Fruit fly (Drosophila melanogaster): ENCODE data around the gene mei-P26.

mei-P26 gene

DNA sequence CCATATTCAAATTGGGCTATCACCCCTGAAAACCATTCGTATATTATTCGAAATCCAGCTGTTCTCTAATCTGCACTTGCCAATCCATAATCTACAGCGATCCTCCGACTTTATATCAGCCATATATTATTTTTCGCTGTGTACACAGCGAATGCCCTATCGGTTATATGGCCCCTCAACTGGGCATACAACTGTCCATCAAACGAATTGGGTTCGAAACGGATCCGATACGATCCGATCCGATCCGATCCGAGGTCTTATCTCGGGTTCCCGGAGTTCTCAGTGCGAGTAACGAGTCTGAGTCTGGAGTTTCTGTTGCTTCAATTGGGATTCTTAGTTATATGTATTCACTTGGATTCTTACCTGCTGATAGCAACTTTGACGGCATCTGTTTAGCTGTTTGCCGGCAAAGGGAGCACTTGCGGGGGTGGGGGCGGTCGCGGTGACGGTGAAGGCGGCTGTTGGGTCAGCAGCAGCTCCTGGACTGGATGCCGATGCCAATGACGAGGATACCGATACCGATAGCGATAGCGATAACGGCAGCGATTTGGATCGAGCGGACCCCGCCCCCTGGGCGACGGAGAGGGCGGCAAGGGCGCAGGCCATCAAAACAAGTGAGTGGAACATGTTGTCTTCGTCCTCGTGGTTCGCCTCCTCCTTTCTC, 29.3 kb upstream of the mei-P26 start:
- TF ChIP-seq CG5204 (GFP tag; optimal IDR thresholded peaks at IDR 0.05), result no peak
- TF ChIP-seq Crg-1 (GFP tag; optimal IDR thresholded peaks at IDR 0.05), result no peak
- no peak for TF ChIP-seq CG11617 (GFP tag; optimal IDR thresholded peaks at IDR 0.05)
- no peak for TF ChIP-seq CG1620 (GFP tag; optimal IDR thresholded peaks at IDR 0.05)
- TF ChIP-seq ovo (GFP tag; optimal IDR thresholded peaks at IDR 0.05), result no peak
- TF ChIP-seq cic (GFP tag; optimal IDR thresholded peaks at IDR 0.05), result no peak
- no peak for TF ChIP-seq CG7101 (tag; optimal IDR thresholded peaks at IDR 0.05)
- no peak for TF ChIP-seq CG12768 (GFP tag; optimal IDR thresholded peaks at IDR 0.05)

- TF ChIP-seq CG33017 (tag; optimal IDR thresholded peaks at IDR 0.05), result no peak
- TF ChIP-seq Mnt (GFP tag; optimal IDR thresholded peaks at IDR 0.05), result no peak
- no peak for TF ChIP-seq toe (GFP tag; optimal IDR thresholded peaks at IDR 0.05)
- TF ChIP-seq pad (GFP tag; optimal IDR thresholded peaks at IDR 0.05), result peak; percentile 71
- TF ChIP-seq Clk (GFP tag; optimal IDR thresholded peaks at IDR 0.05), result no peak
- no peak for TF ChIP-seq CG11617 (GFP tag; optimal IDR thresholded peaks at IDR 0.05)
- TF ChIP-seq CG7045 (GFP tag; optimal IDR thresholded peaks at IDR 0.05), result no peak
- no peak for TF ChIP-seq Crg-1 (GFP tag; optimal IDR thresholded peaks at IDR 0.05)
- TF ChIP-seq tj (GFP tag; optimal IDR thresholded peaks at IDR 0.05), result peak; percentile 79
- TF ChIP-seq CG7101 (tag; optimal IDR thresholded peaks at IDR 0.05), result no peak
- no peak for TF ChIP-seq kay (GFP tag; ENCODE audit: borderline replicate concordance)
- no peak for TF ChIP-seq bab1 (GFP tag; optimal IDR thresholded peaks at IDR 0.05)
- no peak for TF ChIP-seq cic (GFP tag; optimal IDR thresholded peaks at IDR 0.05)
- TF ChIP-seq CG5204 (GFP tag; optimal IDR thresholded peaks at IDR 0.05), result no peak
- TF ChIP-seq ovo (GFP tag; optimal IDR thresholded peaks at IDR 0.05), result peak; percentile 24
Measured at dm6 chrX:9134241-9134849, 28.7 kb upstream of the mei-P26 start.

dm6 chrX:9134922-9135453, 28.1 kb upstream of the mei-P26 start, which contains the start of gene fend:
fend (minus strand) TSS chrX:9135099.
- TF ChIP-seq CG1620 (GFP tag; optimal IDR thresholded peaks at IDR 0.05) (no peak), CG11617 (GFP tag; optimal IDR thresholded peaks at IDR 0.05) (peak; percentile 3), tj (GFP tag; optimal IDR thresholded peaks at IDR 0.05) (no peak), bab1 (GFP tag; optimal IDR thresholded peaks at IDR 0.05) (no peak), CG12768 (GFP tag; optimal IDR thresholded peaks at IDR 0.05) (peak; percentile 25), kay (GFP tag; ENCODE audit: borderline replicate concordance) (no peak), ovo (GFP tag; optimal IDR thresholded peaks at IDR 0.05) (no peak), toe (GFP tag; optimal IDR thresholded peaks at IDR 0.05) (no peak), Mnt (GFP tag; optimal IDR thresholded peaks at IDR 0.05) (no peak), CG7045 (GFP tag; optimal IDR thresholded peaks at IDR 0.05) (no peak), Hr96 (GFP tag; optimal IDR thresholded peaks at IDR 0.05) (no peak), CG7101 (tag; optimal IDR thresholded peaks at IDR 0.05) (peak; percentile 19), CG33017 (tag; optimal IDR thresholded peaks at IDR 0.05) (peak; percentile 27)

dm6 chrX:9136776-9137550, 26.1 kb upstream of the mei-P26 start:
- TF ChIP-seq bab1 (GFP tag; optimal IDR thresholded peaks at IDR 0.05) (peak; percentile 63), pad (GFP tag; optimal IDR thresholded peaks at IDR 0.05) (peak; percentile 36), CG14711 (tag; optimal IDR thresholded peaks at IDR 0.05) (no peak), ovo (GFP tag; optimal IDR thresholded peaks at IDR 0.05) (peak; percentile 19)

DNA sequence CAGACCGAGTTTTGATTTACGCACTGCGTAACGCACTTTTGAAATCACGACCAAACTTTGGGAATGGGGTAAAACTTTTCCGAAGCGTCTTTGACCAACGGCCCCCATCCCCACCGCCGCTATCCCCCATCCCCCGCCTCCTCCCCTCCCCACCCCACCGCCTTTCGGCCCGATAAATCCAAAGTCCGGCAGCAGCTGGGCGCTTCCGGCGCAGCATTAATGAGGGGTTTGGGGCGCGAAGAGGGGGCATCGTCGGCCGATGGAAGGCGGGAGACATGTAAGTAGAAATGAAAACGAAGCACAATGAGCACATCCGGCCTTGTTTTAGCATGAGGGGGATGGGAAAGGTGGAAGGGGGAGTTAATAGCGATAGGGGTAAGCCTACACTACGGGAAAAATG, 23.9 kb upstream of the mei-P26 start:
- TF ChIP-seq pad (GFP tag; optimal IDR thresholded peaks at IDR 0.05) (no peak), cnc (optimal IDR thresholded peaks at IDR 0.05) (no peak), cic (GFP tag; optimal IDR thresholded peaks at IDR 0.05) (peak; percentile 19), CG5204 (GFP tag; optimal IDR thresholded peaks at IDR 0.05) (no peak), tj (GFP tag; optimal IDR thresholded peaks at IDR 0.05) (peak; percentile 32), CG11617 (GFP tag; optimal IDR thresholded peaks at IDR 0.05) (no peak), CG7045 (GFP tag; optimal IDR thresholded peaks at IDR 0.05) (no peak), ovo (GFP tag; optimal IDR thresholded peaks at IDR 0.05) (no peak)

DNA sequence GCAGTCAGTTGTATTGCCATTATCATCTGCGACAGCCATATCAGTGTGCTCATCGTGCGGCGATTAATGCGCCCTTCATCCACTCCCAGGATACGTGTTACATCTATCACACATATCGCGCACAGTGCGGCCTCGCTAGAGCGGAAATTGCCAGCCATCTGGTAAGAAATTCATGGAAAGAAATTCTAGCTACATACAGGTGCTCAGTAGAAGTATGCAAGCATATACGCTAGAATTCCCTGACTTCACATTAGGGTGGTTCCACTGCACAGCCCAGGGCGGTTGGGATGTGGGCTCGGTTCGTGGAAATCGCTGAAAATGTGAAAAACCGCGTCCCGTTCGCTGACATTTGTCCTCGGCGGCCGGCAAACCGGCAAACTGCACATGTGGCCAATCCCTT, 21.8 kb upstream of the mei-P26 start:
- peak; percentile 41 for TF ChIP-seq CG12768 (GFP tag; optimal IDR thresholded peaks at IDR 0.05)
- no peak for TF ChIP-seq Hr96 (GFP tag; optimal IDR thresholded peaks at IDR 0.05)
- TF ChIP-seq CG33017 (tag; optimal IDR thresholded peaks at IDR 0.05), result peak; percentile 1
- TF ChIP-seq CG14711 (tag; optimal IDR thresholded peaks at IDR 0.05), result peak; percentile 15
- no peak for TF ChIP-seq Mnt (GFP tag; optimal IDR thresholded peaks at IDR 0.05)
- TF ChIP-seq CG11617 (GFP tag; optimal IDR thresholded peaks at IDR 0.05), result no peak
- TF ChIP-seq pad (GFP tag; optimal IDR thresholded peaks at IDR 0.05), result peak; percentile 35
- peak; percentile 44 for TF ChIP-seq toe (GFP tag; optimal IDR thresholded peaks at IDR 0.05)
- TF ChIP-seq cic (GFP tag; optimal IDR thresholded peaks at IDR 0.05), result no peak
- TF ChIP-seq CG7101 (tag; optimal IDR thresholded peaks at IDR 0.05), result peak; percentile 30
- peak; percentile 49 for TF ChIP-seq CG7045 (GFP tag; optimal IDR thresholded peaks at IDR 0.05)
- TF ChIP-seq CG1620 (GFP tag; optimal IDR thresholded peaks at IDR 0.05), result no peak
- no peak for TF ChIP-seq CG5204 (GFP tag; optimal IDR thresholded peaks at IDR 0.05)
- TF ChIP-seq Clk (GFP tag; optimal IDR thresholded peaks at IDR 0.05), result peak; percentile 6
- TF ChIP-seq tj (GFP tag; optimal IDR thresholded peaks at IDR 0.05), result peak; percentile 15
- no peak for TF ChIP-seq bab1 (GFP tag; optimal IDR thresholded peaks at IDR 0.05)
- TF ChIP-seq cnc (optimal IDR thresholded peaks at IDR 0.05), result no peak
- TF ChIP-seq kay (GFP tag; ENCODE audit: borderline replicate concordance), result peak; percentile 76
- peak; percentile 16 for TF ChIP-seq Crg-1 (GFP tag; optimal IDR thresholded peaks at IDR 0.05)
- no peak for TF ChIP-seq ovo (GFP tag; optimal IDR thresholded peaks at IDR 0.05)
